Worm (Caenorhabditis elegans) whole organism, late embryonic: ENCODE results near the gene srbc-82.

ENCODE experiments used
- C08G9.2 ChIP-seq: sonication (generic microtip); optimal IDR thresholded peaks from 2 replicates; lab custom pipeline; 2016; ENCODE audit warnings: mild to moderate bottlenecking, missing genetic modification characterization, moderate library complexity, missing compliant biosample characterization
- K02D7.2 ChIP-seq: sonication (generic microtip); optimal IDR thresholded peaks from 2 replicates; lab custom pipeline; 2017; ENCODE audit warnings: mild to moderate bottlenecking, missing genetic modification characterization, missing compliant biosample characterization
- T23F11.4 ChIP-seq: fragments of 200-800 bp; sonication (Bioruptor generic); optimal IDR thresholded peaks from 2 replicates; lab custom pipeline; 2018; ENCODE audit warnings: mild to moderate bottlenecking, missing genetic modification characterization, missing compliant biosample characterization
- ahr-1 ChIP-seq: sonication (generic microtip); optimal IDR thresholded peaks from 2 replicates; lab custom pipeline; 2016; ENCODE audit warnings: missing genetic modification characterization, missing compliant biosample characterization
- ama-1 ChIP-seq: fragments of 150-350 bp; optimal IDR thresholded peaks from 2 replicates; lab custom pipeline; 2014
- ceh-14 ChIP-seq: sonication (generic microtip); optimal IDR thresholded peaks from 2 replicates; lab custom pipeline; 2016; ENCODE audit warnings: missing genotype, missing genetic modification characterization, missing compliant biosample characterization
- ceh-18 ChIP-seq: sonication (generic microtip); optimal IDR thresholded peaks from 2 replicates; lab custom pipeline; 2016; ENCODE audit warnings: missing genetic modification characterization, missing compliant biosample characterization
- ceh-2 ChIP-seq: sonication (generic microtip); optimal IDR thresholded peaks from 2 replicates; lab custom pipeline; 2016; ENCODE audit warnings: missing genotype, missing genetic modification characterization, missing compliant biosample characterization
- ceh-31 ChIP-seq: sonication (generic microtip); optimal IDR thresholded peaks from 2 replicates; lab custom pipeline; 2016; ENCODE audit warnings: missing genetic modification characterization, missing compliant biosample characterization
- ceh-9 ChIP-seq: sonication (generic microtip); optimal IDR thresholded peaks from 2 replicates; lab custom pipeline; 2016; ENCODE audit warnings: mild to moderate bottlenecking, missing genetic modification characterization, inconsistent platforms, missing compliant biosample characterization
- dmd-4 ChIP-seq: sonication (generic microtip); optimal IDR thresholded peaks from 2 replicates; lab custom pipeline; 2016; ENCODE audit warnings: borderline replicate concordance, missing genetic modification characterization, missing compliant biosample characterization
- dve-1 ChIP-seq: sonication (generic microtip); optimal IDR thresholded peaks from 2 replicates; lab custom pipeline; 2017; ENCODE audit warnings: antibody characterized with exemption, mild to moderate bottlenecking, missing genetic modification characterization, missing compliant biosample characterization
- elt-2 ChIP-seq: sonication (generic microtip); optimal IDR thresholded peaks from 2 replicates; lab custom pipeline; 2016; ENCODE audit warnings: missing genetic modification reagents, missing genetic modification characterization, missing compliant biosample characterization
- ets-4 ChIP-seq: sonication (generic microtip); optimal IDR thresholded peaks from 2 replicates; lab custom pipeline; 2016; ENCODE audit warnings: missing genetic modification characterization, missing compliant biosample characterization
- eyg-1 ChIP-seq: sonication (generic microtip); optimal IDR thresholded peaks from 2 replicates; lab custom pipeline; 2016; ENCODE audit warnings: missing genotype, missing genetic modification characterization, missing compliant biosample characterization
- fkh-6 ChIP-seq: sonication (generic microtip); optimal IDR thresholded peaks from 2 replicates; lab custom pipeline; 2016; ENCODE audit warnings: missing genetic modification characterization, missing compliant biosample characterization
- hlh-15 ChIP-seq: sonication (generic microtip); optimal IDR thresholded peaks from 2 replicates; lab custom pipeline; 2016; ENCODE audit warnings: missing genetic modification characterization, missing compliant biosample characterization
- hlh-30 ChIP-seq: sonication (generic microtip); optimal IDR thresholded peaks from 2 replicates; lab custom pipeline; 2017; ENCODE audit warnings: antibody characterized with exemption, missing genetic modification characterization, missing compliant biosample characterization; ENCODE audit not compliant: insufficient read depth
- hlh-6 ChIP-seq: sonication (generic microtip); optimal IDR thresholded peaks from 2 replicates; lab custom pipeline; 2016; ENCODE audit warnings: missing genotype, missing genetic modification characterization, missing compliant biosample characterization
- hlh-8 ChIP-seq: sonication (generic microtip); optimal IDR thresholded peaks from 2 replicates; lab custom pipeline; 2016; ENCODE audit warnings: missing genotype, missing genetic modification characterization, missing compliant biosample characterization
- lin-11 ChIP-seq: fragments of 200-800 bp; sonication (Bioruptor generic); optimal IDR thresholded peaks from 2 replicates; lab custom pipeline; 2018; ENCODE audit warnings: mild to moderate bottlenecking, missing genetic modification characterization, missing compliant biosample characterization
- madf-2 ChIP-seq: sonication (generic microtip); optimal IDR thresholded peaks from 2 replicates; lab custom pipeline; 2017; ENCODE audit warnings: missing genetic modification characterization, missing compliant biosample characterization
- mec-3 ChIP-seq: sonication (generic microtip); optimal IDR thresholded peaks from 2 replicates; lab custom pipeline; 2016; ENCODE audit warnings: borderline replicate concordance, missing genetic modification characterization, missing compliant biosample characterization
- pax-1 ChIP-seq: fragments of 150-350 bp; optimal IDR thresholded peaks from 2 replicates; lab custom pipeline; 2014; ENCODE audit warnings: missing biosample characterization, missing genetic modification characterization
- pha-4 ChIP-seq: fragments of 150-350 bp; optimal IDR thresholded peaks from 2 replicates; lab custom pipeline; 2018; ENCODE audit warnings: missing biosample characterization, missing genetic modification reagents, missing genetic modification characterization
- ref-2 ChIP-seq: sonication (generic microtip); optimal IDR thresholded peaks from 2 replicates; lab custom pipeline; 2016; ENCODE audit warnings: missing genetic modification characterization, missing compliant biosample characterization
- sox-2 ChIP-seq: fragments of 200-800 bp; sonication (Bioruptor generic); IDR thresholded peaks from 2 replicates; pipeline ENCODE4 v1.3.6; 2022; ENCODE audit warnings: missing genetic modification reagents, missing genetic modification characterization, missing compliant biosample characterization
- syd-9 ChIP-seq: sonication (generic microtip); optimal IDR thresholded peaks from 2 replicates; lab custom pipeline; 2016; ENCODE audit warnings: mild to moderate bottlenecking, missing genetic modification characterization, moderate library complexity, missing compliant biosample characterization
- tbx-7 ChIP-seq: sonication (generic microtip); optimal IDR thresholded peaks from 2 replicates; lab custom pipeline; 2016; ENCODE audit warnings: missing genotype, missing genetic modification characterization, missing compliant biosample characterization
- unc-3 ChIP-seq, 2 experiments: fragments of 200-800 bp in 1 of 2; sonication (Bioruptor generic) in 1 of 2; sonication (generic microtip) in 1 of 2; conservative IDR thresholded peaks in 1 of 2; optimal IDR thresholded peaks in 1 of 2; 2 replicates each; pipeline versions ENCODE4 v1.3.6 to Lab custom; 2016 to 2022; ENCODE audit warnings: missing compliant biosample characterization in 2 of 2, missing genetic modification characterization in 2 of 2, missing genetic modification reagents in 1 of 2
- unc-42 ChIP-seq: sonication (generic microtip); optimal IDR thresholded peaks from 2 replicates; lab custom pipeline; 2016; ENCODE audit warnings: missing genotype, missing genetic modification characterization, missing compliant biosample characterization
- unc-55 ChIP-seq: sonication (generic microtip); optimal IDR thresholded peaks from 2 replicates; lab custom pipeline; 2017; ENCODE audit warnings: missing biosample characterization, missing genetic modification reagents, missing genetic modification characterization
- ztf-16 ChIP-seq: sonication (generic microtip); optimal IDR thresholded peaks from 2 replicates; lab custom pipeline; 2017; ENCODE audit warnings: missing genetic modification characterization, missing compliant biosample characterization

srbc-82 gene

DNA sequence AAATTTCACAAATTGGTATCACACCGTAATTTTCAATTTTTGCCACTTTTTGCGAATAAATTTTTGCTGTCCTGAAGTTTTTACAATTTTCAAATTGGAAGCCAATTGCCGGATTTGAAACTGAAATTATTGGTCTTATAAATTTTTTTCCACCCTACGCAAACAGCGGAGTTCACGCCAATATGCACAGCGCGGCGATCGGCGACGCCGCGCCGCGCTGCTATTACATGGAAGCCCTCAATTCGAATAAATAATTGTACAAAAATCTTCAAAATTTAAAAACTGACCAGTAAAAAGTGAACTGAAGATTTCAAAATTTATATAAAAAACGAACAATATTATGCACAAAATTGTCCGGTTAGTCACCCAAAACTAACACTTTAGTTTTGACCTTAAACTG, 542 bp upstream of the srbc-82 start:
- TF ChIP-seq T23F11.4 (GFP tag; lab: Kevin White, UChicago) (no peak), ceh-9 (tag; lab: Kevin White, UChicago) (no peak)

DNA sequence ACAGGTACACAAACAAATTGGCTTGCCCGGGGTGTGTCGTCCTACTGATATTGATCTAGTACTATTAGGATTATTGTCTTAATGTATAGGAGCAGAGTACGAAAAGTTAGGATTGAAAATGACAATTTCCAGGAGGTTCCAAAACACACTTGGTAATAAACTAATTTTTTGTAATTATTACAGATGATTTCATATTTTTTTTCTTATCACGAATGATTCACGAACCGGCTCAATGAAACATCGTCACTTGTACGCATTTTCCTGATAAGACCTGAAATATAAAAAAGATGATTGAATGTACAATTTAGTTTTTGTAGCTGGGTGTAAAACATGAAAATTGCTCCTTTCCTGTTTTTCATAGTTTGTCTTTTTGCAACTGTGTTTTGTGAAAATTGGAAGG, 2.1 kb downstream of the srbc-82 start, which contains the start of the genes C31A11.13 and oac-6:
Gene C31A11.13 (minus strand): TSS at position 113 of the 400 bp plus-strand sequence.
Gene oac-6 (plus strand): TSS at position 279 of the 400 bp plus-strand sequence.
- TF ChIP-seq ets-4 (tag; lab: Kevin White, UChicago), result no peak
- TF ChIP-seq elt-2 (tag; lab: Kevin White, UChicago), result peak; percentile 63
- TF ChIP-seq unc-3 (GFP tag; conservative IDR thresholded peaks at IDR 0.05; lab: Robert Waterston, UW), result no peak
- no peak for TF ChIP-seq unc-3 (tag; optimal IDR thresholded peaks at IDR 0.05; lab: Kevin White, UChicago)

DNA sequence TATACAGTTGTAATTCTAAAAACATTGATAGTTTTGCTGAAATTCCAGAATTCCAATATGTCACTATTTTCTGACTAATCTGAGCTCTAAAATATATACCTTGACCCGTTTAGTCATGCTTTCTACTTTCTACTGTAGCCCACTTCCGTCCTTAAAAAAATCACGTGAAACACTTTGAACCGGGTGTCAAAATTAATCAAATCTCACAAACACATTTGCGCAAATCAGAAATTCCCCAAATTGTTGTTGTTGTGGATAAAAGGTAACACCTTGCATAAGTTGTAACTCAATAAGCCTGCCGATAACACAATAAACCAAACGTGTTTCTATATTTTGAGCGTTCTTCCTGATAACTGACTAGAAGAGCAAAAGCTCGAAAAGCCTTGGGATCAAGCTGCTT, 6.9 kb downstream of the srbc-82 start, which contains the start of gene srxa-7:
Gene srxa-7 (plus strand): TSS at position 301 of the 400 bp plus-strand sequence.
- no peak for TF ChIP-seq tbx-7
- no peak for TF ChIP-seq unc-3 (GFP tag; conservative IDR thresholded peaks at IDR 0.05; lab: Robert Waterston, UW)
- TF ChIP-seq unc-3 (tag; optimal IDR thresholded peaks at IDR 0.05; lab: Kevin White, UChicago), result no peak
- no peak for TF ChIP-seq unc-55 (GFP tag; lab: Kevin White, UChicago)
- no peak for TF ChIP-seq ceh-31 (tag; lab: Kevin White, UChicago)
- TF ChIP-seq C08G9.2 (tag; lab: Kevin White, UChicago), result no peak
- no peak for TF ChIP-seq ceh-2 (tag; lab: Kevin White, UChicago)

DNA sequence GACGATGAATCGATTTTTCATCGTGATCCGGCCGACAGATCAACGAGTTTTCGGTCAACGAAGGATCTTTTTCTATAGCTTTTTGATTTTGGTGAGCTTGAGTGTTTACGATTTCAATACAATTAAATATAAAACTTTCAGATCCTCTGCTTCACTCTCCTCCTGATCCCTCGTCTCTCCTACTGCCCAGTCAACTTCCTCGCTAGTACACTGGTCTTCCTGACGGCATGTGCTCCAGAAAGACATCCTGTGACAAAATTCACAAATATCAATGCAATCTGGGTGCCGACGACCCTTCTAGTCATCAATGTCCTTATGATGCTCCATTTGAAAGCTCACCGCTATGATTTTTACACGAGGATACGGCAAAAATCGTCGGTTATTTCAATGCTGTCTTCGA, 8.0 kb downstream of the srbc-82 start:
- TF ChIP-seq ahr-1 (tag; lab: Kevin White, UChicago) (no peak), ama-1 (lab: Kevin White, UChicago) (no peak), elt-2 (tag; lab: Kevin White, UChicago) (no peak), pax-1 (no peak), madf-2 (tag; lab: Kevin White, UChicago) (no peak), ceh-18 (tag; lab: Kevin White, UChicago) (no peak), syd-9 (tag; lab: Kevin White, UChicago) (no peak), unc-42 (tag; lab: Kevin White, UChicago) (no peak), K02D7.2 (tag; lab: Kevin White, UChicago) (no peak), hlh-6 (no peak), ref-2 (no peak), ztf-16 (tag; lab: Kevin White, UChicago) (no peak), sox-2 (no peak), unc-55 (GFP tag; lab: Kevin White, UChicago) (no peak), hlh-15 (tag; lab: Kevin White, UChicago) (no peak), ceh-9 (tag; lab: Kevin White, UChicago) (no peak), lin-11 (no peak), hlh-30 (tag; lab: Kevin White, UChicago) (no peak), ceh-14 (no peak), hlh-8 (tag; lab: Kevin White, UChicago) (no peak)

DNA sequence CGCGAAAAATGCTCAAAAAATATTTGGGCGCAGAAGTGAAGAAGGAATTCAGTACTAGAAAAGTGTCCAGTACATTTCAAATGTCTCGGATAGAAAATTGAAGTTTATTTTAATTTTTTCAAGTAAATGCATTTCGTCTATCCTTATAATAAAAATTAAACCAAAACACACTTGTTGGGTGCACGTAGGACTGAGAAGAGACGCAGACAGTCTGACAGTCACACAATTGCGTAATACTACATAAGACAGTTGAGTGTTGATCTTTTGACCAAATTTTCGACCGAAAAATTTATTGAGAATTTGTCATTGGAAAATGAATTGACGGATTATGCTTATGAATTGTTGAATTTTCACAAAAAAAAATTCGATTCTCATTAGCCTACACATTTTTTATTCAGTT, 9.1 kb downstream of the srbc-82 start, which contains the start of gene oac-7:
Gene oac-7 (plus strand): TSS at position 283 of the 400 bp plus-strand sequence.
- TF ChIP-seq eyg-1 (tag; lab: Kevin White, UChicago) (no peak), dve-1 (tag; lab: Kevin White, UChicago) (no peak), lin-11 (no peak), ahr-1 (tag; lab: Kevin White, UChicago) (no peak), mec-3 (tag; lab: Kevin White, UChicago) (no peak), dmd-4 (tag; lab: Kevin White, UChicago) (no peak)

DNA sequence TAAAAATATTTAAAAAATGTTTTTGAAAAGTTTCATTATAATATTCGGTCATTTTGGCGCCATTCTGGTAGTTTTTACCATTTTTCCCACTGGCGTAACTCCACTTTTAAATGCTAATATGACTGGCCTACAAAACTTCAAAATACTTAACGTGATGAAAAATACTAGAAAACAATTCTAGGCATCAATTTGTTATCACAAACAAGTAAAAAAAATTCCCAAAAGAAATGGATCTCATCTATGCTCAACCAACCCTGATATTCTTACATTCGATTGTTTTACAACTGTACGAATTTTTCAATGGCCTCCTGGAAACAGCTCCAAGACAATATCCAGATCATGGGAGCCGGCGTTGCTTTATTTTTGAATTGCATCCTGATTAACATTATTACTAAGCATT, 14.6 kb downstream of the srbc-82 start, which contains the start of gene str-214:
Gene str-214 (plus strand): TSS at position 301 of the 400 bp plus-strand sequence.
- TF ChIP-seq fkh-6 (tag; lab: Kevin White, UChicago), result no peak
- no peak for TF ChIP-seq K02D7.2 (tag; lab: Kevin White, UChicago)
- no peak for TF ChIP-seq pha-4 (tag; lab: Kevin White, UChicago)
- TF ChIP-seq ama-1 (lab: Kevin White, UChicago), result no peak
